Worm (Caenorhabditis elegans) whole organism, L4 larva: ENCODE measurements around the gene sru-2.

Experiments
- D1046.2 ChIP-seq: fragments of 200-800 bp; sonication (Bioruptor generic); IDR thresholded peaks from 2 replicates; pipeline ENCODE4 v1.3.6; 2022; ENCODE audit warnings: missing genetic modification characterization, missing compliant biosample characterization
- F44E2.7 ChIP-seq: fragments of 200-800 bp; sonication (Bioruptor generic); IDR thresholded peaks from 2 replicates; pipeline ENCODE4 v2.1.2; 2022; ENCODE audit warnings: missing genetic modification characterization, missing compliant biosample characterization
- R02D3.7 ChIP-seq: fragments of 150-350 bp; sonication (generic microtip); optimal IDR thresholded peaks from 3 replicates; lab custom pipeline; 2014; ENCODE audit warnings: missing biosample characterization, missing genetic modification characterization
- T20F7.1 ChIP-seq: fragments of 200-800 bp; sonication (Bioruptor generic); optimal IDR thresholded peaks from 2 replicates; lab custom pipeline; 2018; ENCODE audit warnings: mild to moderate bottlenecking, missing genetic modification characterization, missing compliant biosample characterization
- Y48G9A.11 ChIP-seq: fragments of 200-800 bp; sonication (Bioruptor generic); IDR thresholded peaks from 2 replicates; pipeline ENCODE4 v1.3.6; 2022; ENCODE audit warnings: missing genetic modification reagents, missing genetic modification characterization, missing compliant biosample characterization
- aha-1 ChIP-seq: fragments of 150-350 bp; peaks from one replicate; lab custom pipeline; 2014; ENCODE audit warnings: missing biosample characterization, missing genetic modification characterization
- ceh-32 ChIP-seq: sonication (generic microtip); optimal IDR thresholded peaks from 2 replicates; lab custom pipeline; 2016; ENCODE audit warnings: mild to moderate bottlenecking, missing genetic modification characterization, missing compliant biosample characterization; ENCODE audit not compliant: poor library complexity
- ceh-62 ChIP-seq: sonication (generic microtip); optimal IDR thresholded peaks from 2 replicates; lab custom pipeline; 2017; ENCODE audit warnings: missing biosample characterization, missing genetic modification characterization
- cey-2 ChIP-seq: sonication (generic microtip); optimal IDR thresholded peaks from 3 replicates; lab custom pipeline; 2017; ENCODE audit warnings: missing genetic modification characterization, mild to moderate bottlenecking, missing compliant biosample characterization, antibody characterized with exemption, borderline replicate concordance; ENCODE audit not compliant: insufficient read depth
- daf-16 ChIP-seq, 3 experiments: sonication (generic microtip); optimal IDR thresholded peaks; 2 replicates each; lab custom pipeline; 2016 to 2017; ENCODE audit warnings: missing genetic modification characterization in 3 of 3, missing genetic modification reagents in 3 of 3, mild to moderate bottlenecking in 2 of 3, missing compliant biosample characterization in 2 of 3, missing biosample characterization in 1 of 3, moderate library complexity in 1 of 3
- daf-19 ChIP-seq: fragments of 200-800 bp; sonication (Bioruptor generic); conservative IDR thresholded peaks from 2 replicates; pipeline ENCODE4 v1.3.6; 2022; ENCODE audit warnings: missing genetic modification characterization, missing compliant biosample characterization
- dmd-6 ChIP-seq: fragments of 200-800 bp; sonication (Bioruptor generic); IDR thresholded peaks from 2 replicates; pipeline ENCODE4 v1.3.6; 2022; ENCODE audit warnings: missing genetic modification reagents, missing genetic modification characterization, missing compliant biosample characterization
- dmd-8 ChIP-seq: fragments of 200-800 bp; sonication (Bioruptor generic); IDR thresholded peaks from 2 replicates; pipeline ENCODE4 v1.3.6; 2022; ENCODE audit warnings: missing genetic modification characterization, missing compliant biosample characterization
- dpl-1 ChIP-seq: fragments of 150-350 bp; optimal IDR thresholded peaks from 2 replicates; lab custom pipeline; 2014; ENCODE audit warnings: missing biosample characterization, missing genetic modification reagents, missing genetic modification characterization
- dve-1 ChIP-seq: sonication (generic microtip); optimal IDR thresholded peaks from 2 replicates; lab custom pipeline; 2017; ENCODE audit warnings: antibody characterized with exemption, mild to moderate bottlenecking, missing genetic modification characterization, missing compliant biosample characterization; ENCODE audit not compliant: insufficient read depth
- fos-1 ChIP-seq: fragments of 150-350 bp; optimal IDR thresholded peaks from 2 replicates; lab custom pipeline; 2014; ENCODE audit warnings: missing biosample characterization, missing genetic modification characterization
- gei-8 ChIP-seq: fragments of 200-800 bp; sonication (Bioruptor generic); optimal IDR thresholded peaks from 2 replicates; lab custom pipeline; 2018; ENCODE audit warnings: mild to moderate bottlenecking, missing genetic modification characterization, missing compliant biosample characterization
- hif-1 ChIP-seq, 2 experiments: sonication (generic microtip); optimal IDR thresholded peaks; 2 replicates each; lab custom pipeline; 2016 to 2017; ENCODE audit warnings: missing compliant biosample characterization in 2 of 2, missing genetic modification characterization in 2 of 2, missing genetic modification reagents in 2 of 2, missing genotype in 2 of 2, mild to moderate bottlenecking in 1 of 2
- hlh-30 ChIP-seq: sonication (generic microtip); optimal IDR thresholded peaks from 2 replicates; lab custom pipeline; 2017; ENCODE audit warnings: antibody characterized with exemption, mild to moderate bottlenecking, missing genetic modification characterization, missing compliant biosample characterization; ENCODE audit not compliant: insufficient read depth
- jun-1 ChIP-seq: fragments of 150-350 bp; optimal IDR thresholded peaks from 2 replicates; lab custom pipeline; 2014; ENCODE audit warnings: missing biosample characterization, missing genetic modification reagents, missing genetic modification characterization
- lin-15B ChIP-seq: fragments of 150-350 bp; sonication (generic microtip); optimal IDR thresholded peaks from 3 replicates; lab custom pipeline; 2014; ENCODE audit warnings: missing biosample characterization, missing genetic modification characterization
- lir-3 ChIP-seq: sonication (generic microtip); optimal IDR thresholded peaks from 2 replicates; lab custom pipeline; 2016; ENCODE audit warnings: mild to moderate bottlenecking, missing genetic modification characterization, missing compliant biosample characterization
- lsy-2 ChIP-seq, 2 experiments: fragments of 150-350 bp in 1 of 2; sonication (generic microtip) in 1 of 2; optimal IDR thresholded peaks; 2 replicates each; lab custom pipeline; 2014 to 2017; ENCODE audit warnings: missing biosample characterization in 2 of 2, missing genetic modification characterization in 2 of 2
- madf-5 ChIP-seq, 2 experiments: fragments of 200-800 bp; sonication (Bioruptor generic); IDR thresholded peaks; 2 replicates each; pipeline ENCODE4 v1.3.6; 2022; ENCODE audit warnings: missing compliant biosample characterization in 2 of 2, missing genetic modification characterization in 2 of 2
- mep-1 ChIP-seq: fragments of 150-350 bp; sonication (generic microtip); optimal IDR thresholded peaks from 3 replicates; lab custom pipeline; 2014; ENCODE audit warnings: missing biosample characterization, missing genetic modification characterization
- mes-2 ChIP-seq: sonication (generic microtip); optimal IDR thresholded peaks from 2 replicates; lab custom pipeline; 2016; ENCODE audit warnings: missing genotype, mild to moderate bottlenecking, missing genetic modification characterization, missing compliant biosample characterization; ENCODE audit not compliant: poor library complexity, severe bottlenecking
- mxl-3 ChIP-seq: fragments of 200-800 bp; sonication (Bioruptor generic); optimal IDR thresholded peaks from 2 replicates; lab custom pipeline; 2018; ENCODE audit warnings: mild to moderate bottlenecking, missing genetic modification characterization, missing compliant biosample characterization
- nhr-102 ChIP-seq: sonication (generic microtip); optimal IDR thresholded peaks from 2 replicates; lab custom pipeline; 2016; ENCODE audit warnings: mild to moderate bottlenecking, missing genetic modification characterization, moderate library complexity, missing compliant biosample characterization
- nhr-237 ChIP-seq: sonication (generic microtip); optimal IDR thresholded peaks from 2 replicates; lab custom pipeline; 2017; ENCODE audit warnings: missing biosample characterization, missing genetic modification characterization
- nhr-25 ChIP-seq: sonication (generic microtip); optimal IDR thresholded peaks from 2 replicates; lab custom pipeline; 2017; ENCODE audit warnings: missing genetic modification characterization, mild to moderate bottlenecking, missing compliant biosample characterization, antibody characterized with exemption, moderate library complexity, borderline replicate concordance; ENCODE audit not compliant: insufficient read depth
- nhr-28 ChIP-seq: fragments of 150-350 bp; optimal IDR thresholded peaks from 2 replicates; lab custom pipeline; 2014; ENCODE audit warnings: missing biosample characterization, missing genetic modification characterization
- nhr-6 ChIP-seq: fragments of 150-350 bp; optimal IDR thresholded peaks from 2 replicates; lab custom pipeline; 2014; ENCODE audit warnings: missing biosample characterization, missing genetic modification characterization
- nhr-76 ChIP-seq: fragments of 150-350 bp; optimal IDR thresholded peaks from 2 replicates; lab custom pipeline; 2014; ENCODE audit warnings: missing biosample characterization, missing genetic modification characterization
- nhr-77 ChIP-seq: fragments of 150-350 bp; optimal IDR thresholded peaks from 2 replicates; lab custom pipeline; 2014; ENCODE audit warnings: missing biosample characterization, missing genetic modification characterization
- pqm-1 ChIP-seq: sonication (generic microtip); optimal IDR thresholded peaks from 2 replicates; lab custom pipeline; 2017; ENCODE audit warnings: missing biosample characterization, missing genetic modification characterization
- rbr-2 ChIP-seq: sonication (generic microtip); optimal IDR thresholded peaks from 2 replicates; lab custom pipeline; 2016; ENCODE audit warnings: missing genotype, missing genetic modification characterization, missing compliant biosample characterization
- set-16 ChIP-seq: fragments of 200-800 bp; sonication (Bioruptor generic); IDR thresholded peaks from 2 replicates; pipeline ENCODE4 v1.3.6; 2022; ENCODE audit warnings: missing genetic modification reagents, missing genetic modification characterization, missing compliant biosample characterization
- snpc-4 ChIP-seq: fragments of 150-350 bp; optimal IDR thresholded peaks from 2 replicates; lab custom pipeline; 2014; ENCODE audit warnings: missing biosample characterization, missing genetic modification characterization
- spr-1 ChIP-seq: sonication (generic microtip); optimal IDR thresholded peaks from 2 replicates; lab custom pipeline; 2016; ENCODE audit warnings: mild to moderate bottlenecking, missing genetic modification characterization, missing compliant biosample characterization
- spr-3 ChIP-seq: fragments of 200-800 bp; sonication (Bioruptor generic); optimal IDR thresholded peaks from 2 replicates; lab custom pipeline; 2018; ENCODE audit warnings: mild to moderate bottlenecking, missing genetic modification characterization, missing compliant biosample characterization
- unc-62 ChIP-seq, 3 experiments: fragments of 150-350 bp in 1 of 3; sonication (generic microtip); optimal IDR thresholded peaks in 2 of 3; peaks in 1 of 3; 1 replicate in 1 of 3; 2 replicates in 2 of 3; lab custom pipeline; 2014 to 2017; ENCODE audit warnings: missing biosample characterization in 3 of 3, missing genetic modification characterization in 3 of 3, missing genetic modification reagents in 3 of 3, missing genotype in 1 of 3
- vab-7 ChIP-seq: fragments of 200-800 bp; sonication (Bioruptor generic); IDR thresholded peaks from 2 replicates; pipeline ENCODE4 v1.3.6; 2022; ENCODE audit warnings: missing genetic modification reagents, missing genetic modification characterization, missing compliant biosample characterization
- zfp-3 ChIP-seq: fragments of 200-800 bp; sonication (Bioruptor generic); conservative IDR thresholded peaks from 2 replicates; pipeline ENCODE4 v1.3.6; 2022; ENCODE audit warnings: missing genetic modification reagents, missing genetic modification characterization, missing compliant biosample characterization

The sru-2 gene

ce11 chrIV:9440880-9441336, 45.2 kb upstream of the sru-2 start, which contains the start of gene idh-1 (continued):
- TF ChIP-seq set-16 (no peak), madf-5 (GFP tag; IDR thresholded peaks at IDR 0.05; lab: Robert Waterston, UW) (no peak), nhr-28 (peak; percentile 98), hlh-30 (tag; lab: Kevin White, UChicago) (peak; percentile 44), jun-1 (tag; lab: Kevin White, UChicago) (no peak), fos-1 (tag; lab: Kevin White, UChicago) (no peak), lir-3 (no peak), F44E2.7 (GFP tag; lab: Robert Waterston, UW) (no peak), D1046.2 (GFP tag; lab: Robert Waterston, UW) (no peak), daf-19 (GFP tag; lab: Robert Waterston, UW) (no peak), daf-16 (GFP tag; optimal IDR thresholded peaks at IDR 0.05; lab: Kevin White, UChicago) (no peak), daf-16 (tag; optimal IDR thresholded peaks at IDR 0.05; lab: Kevin White, UChicago) (peak; percentile 8), mxl-3 (GFP tag; lab: Kevin White, UChicago) (peak; percentile 6), lin-15B (tag; lab: Kevin White, UChicago) (no peak), rbr-2 (tag; lab: Kevin White, UChicago) (peak; percentile 3), nhr-77 (no peak), hif-1 (tag; optimal IDR thresholded peaks at IDR 0.05; lab: Kevin White, UChicago) (peak in 1 of 2 experiments; percentile 20), nhr-237 (tag; lab: Kevin White, UChicago) (no peak)

ce11 chrIV:9441391-9441790, 44.7 kb upstream of the sru-2 start:
- no peak for TF ChIP-seq nhr-76 (tag; lab: Kevin White, UChicago)
- peak; percentile 37 for TF ChIP-seq nhr-77
- TF ChIP-seq daf-16 (GFP tag; optimal IDR thresholded peaks at IDR 0.05; lab: Kevin White, UChicago): no peak
- peak; percentile 69 for TF ChIP-seq daf-16 (tag; optimal IDR thresholded peaks at IDR 0.05; lab: Kevin White, UChicago)
- TF ChIP-seq nhr-28: peak; percentile 51
- TF ChIP-seq dmd-6 (GFP tag; lab: Robert Waterston, UW): peak; percentile 31
- peak; percentile 47 for TF ChIP-seq dve-1 (tag; lab: Kevin White, UChicago)
- TF ChIP-seq pqm-1: peak; percentile 6
- TF ChIP-seq T20F7.1 (GFP tag; lab: Kevin White, UChicago): no peak

ce11 chrIV:9442106-9442532, 44.0 kb upstream of the sru-2 start:
- no peak for TF ChIP-seq dmd-8 (GFP tag; lab: Robert Waterston, UW)
- peak; percentile 68 for TF ChIP-seq cey-2 (tag; lab: Kevin White, UChicago)
- peak in 1 of 2 experiments; percentile 99 for TF ChIP-seq unc-62 (GFP tag; optimal IDR thresholded peaks at IDR 0.05 in 1 of 2; lab: Kevin White, UChicago)
- TF ChIP-seq unc-62 (tag; optimal IDR thresholded peaks at IDR 0.05; lab: Kevin White, UChicago): no peak
- TF ChIP-seq ceh-62 (tag; lab: Kevin White, UChicago): no peak
- peak; percentile 74 for TF ChIP-seq nhr-77
- no peak for TF ChIP-seq set-16
- TF ChIP-seq nhr-28: peak; percentile 99
- TF ChIP-seq spr-1 (tag; lab: Kevin White, UChicago): peak; percentile 0
- peak; percentile 74 for TF ChIP-seq pqm-1
- TF ChIP-seq vab-7: no peak
- TF ChIP-seq aha-1 (tag; lab: Kevin White, UChicago): peak; percentile 90
- no peak for TF ChIP-seq Y48G9A.11
- TF ChIP-seq R02D3.7 (tag; lab: Kevin White, UChicago): no peak
- TF ChIP-seq spr-3 (GFP tag; lab: Kevin White, UChicago): peak; percentile 5
- peak; percentile 75; the same call in 1 of the 2 replicates for TF ChIP-seq zfp-3
- peak; percentile 76 for TF ChIP-seq hlh-30 (tag; lab: Kevin White, UChicago)
- TF ChIP-seq nhr-6: peak; percentile 60
- TF ChIP-seq lsy-2 (tag; optimal IDR thresholded peaks at IDR 0.05; lab: Kevin White, UChicago): peak in 1 of 2 experiments; percentile 69
- TF ChIP-seq mep-1 (tag; lab: Kevin White, UChicago): peak; percentile 68
- peak; percentile 86 for TF ChIP-seq nhr-102
- TF ChIP-seq ceh-32 (tag; lab: Kevin White, UChicago): no peak
- TF ChIP-seq dpl-1 (GFP tag; lab: Kevin White, UChicago): no peak
- peak; percentile 96 for TF ChIP-seq dve-1 (tag; lab: Kevin White, UChicago)
- TF ChIP-seq nhr-25 (tag; lab: Kevin White, UChicago): peak; percentile 57
- no peak for TF ChIP-seq snpc-4
- TF ChIP-seq fos-1 (tag; lab: Kevin White, UChicago): no peak
- TF ChIP-seq gei-8 (GFP tag; lab: Kevin White, UChicago): peak; percentile 67
- peak; percentile 60 for TF ChIP-seq mes-2 (tag; lab: Kevin White, UChicago)
